Worm (Caenorhabditis elegans): ENCODE data around the gene unc-129.

The unc-129 gene

DNA sequence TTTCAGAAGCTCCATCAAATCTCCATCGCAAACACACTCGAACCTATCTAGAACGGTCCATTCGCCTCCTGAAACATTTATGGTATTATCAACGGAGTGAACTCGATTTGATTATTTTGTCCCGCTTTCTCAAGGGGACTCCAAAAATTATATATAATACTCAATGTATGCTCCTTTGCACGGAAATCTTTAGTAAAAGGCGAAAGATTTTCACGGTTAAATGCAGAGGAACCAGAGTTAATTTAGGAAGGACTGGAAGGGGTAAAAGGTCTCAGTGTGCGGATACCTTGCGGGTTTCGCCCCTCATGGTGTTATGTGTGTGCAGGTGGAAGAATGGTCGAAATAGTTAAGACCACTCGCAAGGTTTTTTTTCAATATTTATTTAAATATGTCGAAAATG, 4.0 kb downstream of the unc-129 start (continued):
- peak; percentile 92 for TF ChIP-seq snpc-4 (GFP tag; optimal IDR thresholded peaks at IDR 0.05)
- peak; percentile 84 to 95 (median 94) for TF ChIP-seq snpc-4 (tag; optimal IDR thresholded peaks at IDR 0.05)
- TF ChIP-seq ets-4 (GFP tag; optimal IDR thresholded peaks at IDR 0.05), result no peak
- no peak for TF ChIP-seq hsf-1 (GFP tag; IDR thresholded peaks at IDR 0.05)
- TF ChIP-seq F49E8.2 (tag; optimal IDR thresholded peaks at IDR 0.05; ENCODE audit: insufficient read depth), result peak; percentile 26

DNA sequence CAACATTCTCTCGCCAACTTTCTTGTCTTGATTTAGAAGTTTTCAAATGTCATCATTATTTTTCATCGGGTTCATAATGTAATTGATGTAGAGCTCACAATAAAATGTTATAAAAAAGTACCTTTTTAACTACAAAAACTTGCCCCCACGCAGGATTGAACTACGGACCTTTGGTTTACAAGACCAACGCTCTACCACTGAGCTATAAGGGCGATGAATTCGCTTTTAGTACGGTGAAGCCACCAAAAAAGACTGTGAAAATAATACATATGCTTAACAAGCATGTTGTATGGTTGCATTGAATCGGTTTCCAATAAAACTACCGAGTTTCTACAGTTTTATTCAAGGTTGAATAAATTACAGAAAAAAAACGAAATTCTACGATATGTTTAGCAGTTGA, 4.5 kb downstream of the unc-129 start:
- TF ChIP-seq hmg-1.2 (GFP tag; IDR thresholded peaks at IDR 0.05) (0 out of 2 replicates have a peak, but pooled peaks have one; percentile 7), tbx-9 (tag; optimal IDR thresholded peaks at IDR 0.05; ENCODE audit: borderline replicate concordance) (no peak), nhr-80 (tag; optimal IDR thresholded peaks at IDR 0.05) (no peak), athp-1 (tag; optimal IDR thresholded peaks at IDR 0.05) (no peak), lin-26 (GFP tag; IDR thresholded peaks at IDR 0.05) (0 out of 2 replicates have a peak, but pooled peaks have one; percentile 25), rpc-1 (optimal IDR thresholded peaks at IDR 0.05) (peak; percentile 41), rpc-1 (tag; optimal IDR thresholded peaks at IDR 0.05) (peak; percentile 70), snpc-3.4 (tag; optimal IDR thresholded peaks at IDR 0.05) (peak; percentile 35), tbp1 (GFP tag; optimal IDR thresholded peaks at IDR 0.05) (peak; percentile 80), B0261.1 (tag; optimal IDR thresholded peaks at IDR 0.05) (peak; percentile 45)

DNA sequence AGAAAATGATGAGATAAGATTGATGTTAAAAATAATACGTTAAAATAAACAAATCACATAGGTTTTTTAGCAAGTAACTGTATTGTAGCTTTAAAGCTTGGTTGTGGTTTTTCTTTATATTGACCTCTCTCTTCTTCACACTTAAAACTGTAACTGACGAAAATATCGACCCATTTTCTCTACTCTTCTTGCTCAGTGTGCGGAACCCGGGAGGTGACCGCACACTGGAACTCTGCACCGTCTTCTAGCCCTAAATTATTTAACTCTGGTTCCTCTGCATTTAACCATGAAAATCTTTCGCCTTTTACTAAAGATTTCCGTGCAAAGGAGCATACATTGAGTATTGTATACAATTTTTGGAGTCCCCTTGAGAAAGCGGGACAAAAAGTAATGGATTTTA, 10.7 kb downstream of the unc-129 start:
- TF ChIP-seq unc-130 (GFP tag; optimal IDR thresholded peaks at IDR 0.05) (no peak), F37B4.10 (GFP tag; IDR thresholded peaks at IDR 0.05) (no peak), atf-7 (tag; optimal IDR thresholded peaks at IDR 0.05) (no peak), mxl-1 (tag; optimal IDR thresholded peaks at IDR 0.05) (no peak), K12H6.12 (tag; optimal IDR thresholded peaks at IDR 0.05) (no peak), ztf-28 (GFP tag; IDR thresholded peaks at IDR 0.05) (no peak), D2030.7 (GFP tag; IDR thresholded peaks at IDR 0.05) (no peak), ekl-4 (GFP tag; IDR thresholded peaks at IDR 0.05) (no peak), him-1 (tag; optimal IDR thresholded peaks at IDR 0.05) (no peak), hmg-20 (GFP tag; IDR thresholded peaks at IDR 0.05) (no peak), athp-1 (tag; optimal IDR thresholded peaks at IDR 0.05) (no peak), snpc-4 (GFP tag; optimal IDR thresholded peaks at IDR 0.05) (no peak), snpc-4 (tag; optimal IDR thresholded peaks at IDR 0.05) (peak in 2 of 4 experiments; percentile 4 to 63), snpc-1.1 (tag; optimal IDR thresholded peaks at IDR 0.05; ENCODE audit: insufficient read depth) (peak; percentile 53)

DNA sequence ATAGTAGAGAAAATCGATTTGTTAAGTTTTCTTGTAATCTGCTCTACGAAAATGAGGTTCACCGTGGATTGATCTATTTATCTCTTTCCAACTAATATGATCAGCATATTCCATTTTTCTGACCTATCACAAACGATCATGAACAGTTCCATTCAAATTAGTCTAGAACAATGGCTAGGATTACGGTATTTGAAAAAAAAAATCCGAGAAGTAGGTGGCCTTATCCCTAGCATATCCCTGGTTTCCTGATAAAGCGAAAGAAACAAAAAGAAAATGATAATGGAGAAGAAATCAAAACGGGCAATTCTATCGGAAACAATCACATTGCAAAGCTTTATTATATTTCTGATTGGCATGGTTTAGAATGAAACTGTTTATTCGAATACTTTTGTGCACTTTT, 12.4 kb downstream of the unc-129 start, which contains the start of gene mltn-12:
mltn-12 (plus strand) TSS at position 301 of the 400 bp plus-strand sequence.
- no peak for TF ChIP-seq ztf-28 (GFP tag; IDR thresholded peaks at IDR 0.05)
- no peak for TF ChIP-seq dpl-1 (GFP tag; optimal IDR thresholded peaks at IDR 0.05)
- TF ChIP-seq F57A8.1 (GFP tag; optimal IDR thresholded peaks at IDR 0.05), result no peak
- no peak for TF ChIP-seq ztf-26 (tag; optimal IDR thresholded peaks at IDR 0.05)
- no peak for TF ChIP-seq lin-26 (GFP tag; IDR thresholded peaks at IDR 0.05)
- no peak for TF ChIP-seq nhr-90 (tag; optimal IDR thresholded peaks at IDR 0.05)

DNA sequence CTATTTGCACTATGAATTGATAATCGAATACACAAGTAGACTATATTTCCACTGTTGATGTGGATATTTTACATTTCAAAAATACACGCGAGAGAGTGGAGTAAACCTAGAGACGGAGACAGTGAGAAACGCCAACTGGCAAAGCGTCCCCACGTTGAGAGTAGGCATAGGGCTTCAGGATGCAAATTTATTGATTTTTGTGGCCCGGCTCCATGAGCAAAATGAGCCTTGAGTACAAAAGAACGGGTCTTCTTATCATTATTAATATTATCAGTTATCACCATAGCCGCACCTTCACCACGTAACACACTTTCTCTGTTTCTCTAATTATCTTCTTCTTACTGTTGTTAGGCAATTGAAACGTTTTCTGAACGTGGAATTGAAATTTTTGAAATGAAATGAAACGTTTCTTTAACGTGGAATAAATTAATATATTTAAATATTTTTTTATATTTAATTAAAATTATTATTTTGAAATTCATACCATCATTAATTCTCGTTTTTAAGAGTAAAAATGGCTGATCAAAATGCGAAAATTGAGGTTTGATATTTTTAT, 18.4 kb downstream of the unc-129 start, which contains the start of gene bre-1:
bre-1 (plus strand) TSS at position 506 of the 556 bp plus-strand sequence.
- TF ChIP-seq xnd-1 (tag; optimal IDR thresholded peaks at IDR 0.05) (no peak), snpc-1.3 (tag; optimal IDR thresholded peaks at IDR 0.05; ENCODE audit: insufficient read depth) (no peak), nhr-80 (tag; optimal IDR thresholded peaks at IDR 0.05) (peak; percentile 31), hmg-1.2 (GFP tag; IDR thresholded peaks at IDR 0.05) (peak; percentile 82)

Data from whole organism, young adult.